Worm (Caenorhabditis elegans) whole organism, L3 larva: ENCODE results near the gene W03C9.6.

Source experiments
- lin-39 ChIP-seq: fragments of 150-350 bp; optimal IDR thresholded peaks from 2 replicates; lab custom pipeline; 2018; ENCODE audit warnings: missing biosample characterization, missing genetic modification reagents, missing genetic modification characterization
- nhr-11 ChIP-seq: fragments of 150-350 bp; optimal IDR thresholded peaks from 2 replicates; lab custom pipeline; 2014; ENCODE audit warnings: missing biosample characterization, missing genetic modification characterization
- nhr-77 ChIP-seq: fragments of 150-350 bp; optimal IDR thresholded peaks from 2 replicates; lab custom pipeline; 2014; ENCODE audit warnings: missing biosample characterization, missing genetic modification characterization
- tbx-2 ChIP-seq: sonication (generic microtip); optimal IDR thresholded peaks from 2 replicates; lab custom pipeline; 2016; ENCODE audit warnings: mild to moderate bottlenecking, missing genetic modification characterization, missing compliant biosample characterization
- unc-39 ChIP-seq: sonication (generic microtip); optimal IDR thresholded peaks from 4 replicates; lab custom pipeline; 2017; ENCODE audit warnings: missing biosample characterization, missing genetic modification characterization
- unc-62 ChIP-seq: fragments of 150-350 bp; sonication (generic microtip); optimal IDR thresholded peaks from 4 replicates; lab custom pipeline; 2014; ENCODE audit warnings: missing biosample characterization, missing genetic modification reagents, missing genetic modification characterization

DNA sequence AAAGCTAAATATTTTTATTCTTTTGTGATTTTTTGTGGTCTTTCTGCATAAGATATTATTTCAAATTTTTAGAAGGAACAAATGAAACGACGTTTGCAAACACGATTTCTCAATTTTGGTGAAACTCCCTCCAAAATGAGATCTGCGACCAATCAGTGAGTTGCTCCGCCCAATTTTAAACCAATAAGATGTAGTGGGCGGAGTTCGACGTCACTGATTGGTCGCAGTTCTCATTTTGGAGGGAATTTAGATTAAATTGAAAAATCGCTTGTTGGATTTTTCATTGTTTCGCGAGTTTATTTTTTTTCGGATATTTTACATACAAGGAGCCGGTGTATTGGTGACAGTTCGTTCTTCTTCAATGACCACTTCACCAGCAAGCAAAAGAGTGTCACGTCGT, 43.7 kb upstream of the W03C9.6 start:
- no peak for TF ChIP-seq unc-39 (tag; lab: Kevin White, UChicago)
- no peak for TF ChIP-seq lin-39 (tag; lab: Kevin White, UChicago)
- TF ChIP-seq unc-62 (GFP tag; lab: Kevin White, UChicago), result no peak
- no peak for TF ChIP-seq tbx-2 (tag; lab: Kevin White, UChicago)
- no peak for TF ChIP-seq nhr-11 (tag; lab: Kevin White, UChicago)
- no peak for TF ChIP-seq nhr-77 (tag; lab: Kevin White, UChicago)
